Worm (Caenorhabditis elegans) whole organism, L1 larva: Measurements from ENCODE around the gene EGAP1.1.

ENCODE experiments used
- C04F5.9 ChIP-seq: sonication (generic microtip); optimal IDR thresholded peaks from 2 replicates; lab custom pipeline; 2016; ENCODE audit warnings: missing genetic modification characterization, missing compliant biosample characterization
- C16A3.4 ChIP-seq: fragments of 150-350 bp; optimal IDR thresholded peaks from 2 replicates; lab custom pipeline; 2014; ENCODE audit warnings: missing biosample characterization, missing genetic modification characterization
- C34B4.2 ChIP-seq: sonication (generic microtip); optimal IDR thresholded peaks from 2 replicates; lab custom pipeline; 2017; ENCODE audit warnings: mild to moderate bottlenecking, missing genetic modification characterization, missing compliant biosample characterization
- Y116A8C.19 ChIP-seq: sonication (generic microtip); optimal IDR thresholded peaks from 2 replicates; lab custom pipeline; 2016; ENCODE audit warnings: missing compliant biosample characterization, missing genetic modification characterization, borderline replicate concordance
- aha-1 ChIP-seq: fragments of 150-350 bp; optimal IDR thresholded peaks from 2 replicates; lab custom pipeline; 2014; ENCODE audit warnings: missing biosample characterization, missing genetic modification characterization
- aly-2 ChIP-seq: fragments of 150-350 bp; optimal IDR thresholded peaks from 2 replicates; lab custom pipeline; 2014; ENCODE audit warnings: missing biosample characterization, missing genetic modification characterization
- ceh-63 ChIP-seq: fragments of 200-800 bp; sonication (Bioruptor generic); optimal IDR thresholded peaks from 2 replicates; lab custom pipeline; 2018; ENCODE audit warnings: mild to moderate bottlenecking, missing genetic modification characterization, missing compliant biosample characterization
- ceh-8 ChIP-seq: fragments of 200-800 bp; sonication (Bioruptor generic); optimal IDR thresholded peaks from 2 replicates; lab custom pipeline; 2018; ENCODE audit warnings: mild to moderate bottlenecking, missing genetic modification characterization, moderate library complexity, missing compliant biosample characterization
- ceh-88 ChIP-seq: fragments of 200-800 bp; sonication (Bioruptor generic); IDR thresholded peaks from 2 replicates; pipeline ENCODE4 v1.3.6; 2022; ENCODE audit warnings: missing genetic modification characterization, missing compliant biosample characterization
- dpl-1 ChIP-seq, 3 experiments: fragments of 150-350 bp in 2 of 3; sonication (generic microtip) in 1 of 3; optimal IDR thresholded peaks; 2 replicates each; lab custom pipeline; 2014 to 2017; ENCODE audit warnings: missing biosample characterization in 3 of 3, missing genetic modification characterization in 3 of 3, missing genetic modification reagents in 3 of 3
- efl-1 ChIP-seq, 4 experiments: fragments of 150-350 bp; optimal IDR thresholded peaks in 3 of 4; peaks in 1 of 4; 1 replicate in 1 of 4; 2 replicates in 3 of 4; lab custom pipeline; 2014; ENCODE audit warnings: missing biosample characterization in 2 of 4, missing genetic modification characterization in 2 of 4, missing genetic modification reagents in 2 of 4
- egl-13 ChIP-seq: sonication (generic microtip); optimal IDR thresholded peaks from 2 replicates; lab custom pipeline; 2016; ENCODE audit warnings: missing genotype, missing genetic modification reagents, missing genetic modification characterization, missing compliant biosample characterization
- egl-27 ChIP-seq, 2 experiments: fragments of 150-350 bp in 1 of 2; sonication (generic microtip); optimal IDR thresholded peaks; 3 replicates each; lab custom pipeline; 2017 to 2018; ENCODE audit warnings: missing biosample characterization in 2 of 2, missing genetic modification characterization in 2 of 2, missing genetic modification reagents in 2 of 2
- elt-3 ChIP-seq, 6 experiments: fragments of 150-350 bp in 1 of 6; sonication (generic microtip); optimal IDR thresholded peaks; 2 replicates each; lab custom pipeline; 2017 to 2018; ENCODE audit warnings: missing biosample characterization in 6 of 6, missing genetic modification characterization in 6 of 6, inconsistent platforms in 1 of 6
- fkh-10 ChIP-seq: sonication (generic microtip); optimal IDR thresholded peaks from 2 replicates; lab custom pipeline; 2017; ENCODE audit warnings: missing biosample characterization, missing genetic modification reagents, missing genetic modification characterization
- fkh-8 ChIP-seq: sonication (generic microtip); optimal IDR thresholded peaks from 2 replicates; lab custom pipeline; 2016; ENCODE audit warnings: mild to moderate bottlenecking, missing genetic modification characterization, missing compliant biosample characterization
- grh-1 ChIP-seq: fragments of 200-800 bp; sonication (Bioruptor generic); IDR thresholded peaks from 2 replicates; pipeline ENCODE4 v1.3.6; 2022; ENCODE audit warnings: missing genetic modification reagents, missing genetic modification characterization, missing compliant biosample characterization
- hlh-4 ChIP-seq: sonication (generic microtip); optimal IDR thresholded peaks from 2 replicates; lab custom pipeline; 2016; ENCODE audit warnings: mild to moderate bottlenecking, missing genetic modification characterization, missing compliant biosample characterization
- jun-1 ChIP-seq: fragments of 150-350 bp; optimal IDR thresholded peaks from 2 replicates; lab custom pipeline; 2014; ENCODE audit warnings: missing biosample characterization, missing genetic modification reagents, missing genetic modification characterization
- lin-14 ChIP-seq: fragments of 200-800 bp; sonication (Bioruptor generic); optimal IDR thresholded peaks from 2 replicates; lab custom pipeline; 2018; ENCODE audit warnings: mild to moderate bottlenecking, missing genetic modification characterization, moderate library complexity, missing compliant biosample characterization
- lin-35 ChIP-seq, 2 experiments: fragments of 150-350 bp; optimal IDR thresholded peaks; 2 replicates each; lab custom pipeline; 2014; ENCODE audit warnings: missing biosample characterization in 2 of 2, missing genetic modification characterization in 2 of 2, missing genetic modification reagents in 2 of 2
- mdl-1 ChIP-seq, 2 experiments: fragments of 150-350 bp; optimal IDR thresholded peaks; 2 replicates each; lab custom pipeline; 2014 to 2017; ENCODE audit warnings: missing biosample characterization in 2 of 2, missing genetic modification characterization in 2 of 2, inconsistent platforms in 1 of 2
- nhr-11 ChIP-seq: fragments of 150-350 bp; optimal IDR thresholded peaks from 2 replicates; lab custom pipeline; 2014; ENCODE audit warnings: missing biosample characterization, missing genetic modification characterization
- nhr-12 ChIP-seq: sonication (generic microtip); optimal IDR thresholded peaks from 2 replicates; lab custom pipeline; 2017; ENCODE audit warnings: missing biosample characterization, missing genetic modification characterization
- nhr-19 ChIP-seq: fragments of 200-800 bp; sonication (Bioruptor generic); conservative IDR thresholded peaks from 2 replicates; pipeline ENCODE4 v1.3.6; 2022; ENCODE audit warnings: missing genetic modification characterization, missing compliant biosample characterization
- nhr-20 ChIP-seq: sonication (generic microtip); optimal IDR thresholded peaks from 2 replicates; lab custom pipeline; 2016; ENCODE audit warnings: mild to moderate bottlenecking, missing genetic modification characterization, missing compliant biosample characterization
- nhr-28 ChIP-seq: fragments of 150-350 bp; optimal IDR thresholded peaks from 2 replicates; lab custom pipeline; 2014; ENCODE audit warnings: missing biosample characterization, missing genetic modification characterization
- nhr-47 ChIP-seq: sonication (generic microtip); optimal IDR thresholded peaks from 2 replicates; lab custom pipeline; 2016; ENCODE audit warnings: mild to moderate bottlenecking, missing genetic modification characterization, moderate library complexity, missing compliant biosample characterization
- nhr-71 ChIP-seq: sonication (generic microtip); optimal IDR thresholded peaks from 2 replicates; lab custom pipeline; 2016; ENCODE audit warnings: mild to moderate bottlenecking, missing genetic modification characterization, moderate library complexity, missing compliant biosample characterization
- nhr-77 ChIP-seq: fragments of 150-350 bp; optimal IDR thresholded peaks from 2 replicates; lab custom pipeline; 2014; ENCODE audit warnings: missing biosample characterization, missing genetic modification characterization
- nhr-85 ChIP-seq: sonication (generic microtip); peaks from one replicate; lab custom pipeline; 2016; ENCODE audit warnings: missing genetic modification characterization, inconsistent platforms, missing compliant biosample characterization
- nhr-90 ChIP-seq: sonication (generic microtip); optimal IDR thresholded peaks from 2 replicates; lab custom pipeline; 2016; ENCODE audit warnings: mild to moderate bottlenecking, missing genetic modification characterization, missing compliant biosample characterization; ENCODE audit not compliant: poor library complexity
- pag-3 ChIP-seq: sonication (generic microtip); optimal IDR thresholded peaks from 2 replicates; lab custom pipeline; 2017; ENCODE audit warnings: missing genetic modification characterization, mild to moderate bottlenecking, missing compliant biosample characterization, antibody characterized with exemption, borderline replicate concordance; ENCODE audit not compliant: insufficient read depth
- rnt-1 ChIP-seq: sonication (generic microtip); optimal IDR thresholded peaks from 2 replicates; lab custom pipeline; 2016; ENCODE audit warnings: mild to moderate bottlenecking, missing genetic modification characterization, moderate library complexity, missing compliant biosample characterization
- snpc-4 ChIP-seq: fragments of 150-350 bp; optimal IDR thresholded peaks from 2 replicates; lab custom pipeline; 2014; ENCODE audit warnings: missing biosample characterization, missing genetic modification characterization
- snu-23 ChIP-seq: sonication (generic microtip); optimal IDR thresholded peaks from 2 replicates; lab custom pipeline; 2016; ENCODE audit warnings: missing genetic modification characterization, missing compliant biosample characterization
- sox-4 ChIP-seq: sonication (generic microtip); optimal IDR thresholded peaks from 2 replicates; lab custom pipeline; 2016; ENCODE audit warnings: missing genetic modification characterization, missing compliant biosample characterization
- tbx-2 ChIP-seq: sonication (generic microtip); optimal IDR thresholded peaks from 2 replicates; lab custom pipeline; 2016; ENCODE audit warnings: missing genetic modification characterization, missing compliant biosample characterization
- unc-130 ChIP-seq: fragments of 150-350 bp; optimal IDR thresholded peaks from 2 replicates; lab custom pipeline; 2017; ENCODE audit warnings: missing biosample characterization, missing genetic modification characterization, inconsistent platforms
- unc-30 ChIP-seq: sonication (generic microtip); optimal IDR thresholded peaks from 2 replicates; lab custom pipeline; 2017; ENCODE audit warnings: missing biosample characterization, missing genetic modification characterization
- unc-62 ChIP-seq: fragments of 150-350 bp; optimal IDR thresholded peaks from 2 replicates; lab custom pipeline; 2014; ENCODE audit warnings: missing biosample characterization, missing genetic modification reagents, missing genetic modification characterization
- unc-98 ChIP-seq: fragments of 200-800 bp; sonication (Bioruptor generic); IDR thresholded peaks from 2 replicates; pipeline ENCODE4 v1.3.6; 2022; ENCODE audit warnings: missing genetic modification characterization, missing compliant biosample characterization
- xbp-1 ChIP-seq: sonication (generic microtip); optimal IDR thresholded peaks from 2 replicates; lab custom pipeline; 2016; ENCODE audit warnings: missing genetic modification characterization, missing compliant biosample characterization
- zag-1 ChIP-seq: fragments of 150-350 bp; optimal IDR thresholded peaks from 2 replicates; lab custom pipeline; 2014; ENCODE audit warnings: missing biosample characterization, missing genetic modification characterization
- ztf-11 ChIP-seq, 2 experiments: sonication (generic microtip); optimal IDR thresholded peaks; 2 replicates each; lab custom pipeline; 2016 to 2017; ENCODE audit warnings: missing genetic modification characterization in 2 of 2, missing biosample characterization in 1 of 2, missing compliant biosample characterization in 1 of 2

The EGAP1.1 gene

ce11 chrIII:5906059-5906458 is 31.0 kb downstream of the EGAP1.1 start, which contains the start of gene dpff-1 (continued):
- no peak for TF ChIP-seq nhr-12 (tag; lab: Kevin White, UChicago)
- TF ChIP-seq nhr-11 (tag; lab: Kevin White, UChicago): no peak
- no peak for TF ChIP-seq xbp-1 (tag; lab: Kevin White, UChicago)
- peak; percentile 7 for TF ChIP-seq nhr-47 (tag; lab: Kevin White, UChicago)
- no peak for TF ChIP-seq ztf-11 (tag; optimal IDR thresholded peaks at IDR 0.05; lab: Kevin White, UChicago)
- no peak for TF ChIP-seq C34B4.2
- peak; percentile 35 for TF ChIP-seq snu-23
- no peak for TF ChIP-seq sox-4
- peak; percentile 36 to 54 for TF ChIP-seq lin-35 (GFP tag; optimal IDR thresholded peaks at IDR 0.05; lab: Kevin White, UChicago)
- TF ChIP-seq elt-3 (tag; optimal IDR thresholded peaks at IDR 0.05; lab: Kevin White, UChicago): no peak
- TF ChIP-seq nhr-85: no peak
- TF ChIP-seq nhr-19 (GFP tag; lab: Robert Waterston, UW): no peak
- TF ChIP-seq C04F5.9 (tag; lab: Kevin White, UChicago): no peak
- TF ChIP-seq aly-2 (tag; lab: Kevin White, UChicago): no peak
- TF ChIP-seq grh-1: no peak
- TF ChIP-seq nhr-77 (tag; lab: Kevin White, UChicago): no peak
- no peak for TF ChIP-seq ceh-8 (GFP tag; lab: Kevin White, UChicago)
- TF ChIP-seq aha-1: no peak
- peak; percentile 50 for TF ChIP-seq rnt-1 (tag; lab: Kevin White, UChicago)
- TF ChIP-seq nhr-71 (tag; lab: Kevin White, UChicago): peak; percentile 38
- TF ChIP-seq egl-27 (tag; optimal IDR thresholded peaks at IDR 0.05; lab: Kevin White, UChicago): no peak
- TF ChIP-seq unc-130 (tag; lab: Kevin White, UChicago): peak; percentile 11
- peak; percentile 25 to 52 (median 37) for TF ChIP-seq dpl-1 (GFP tag; optimal IDR thresholded peaks at IDR 0.05; lab: Kevin White, UChicago)
- no peak for TF ChIP-seq nhr-20 (tag; lab: Kevin White, UChicago)

DNA sequence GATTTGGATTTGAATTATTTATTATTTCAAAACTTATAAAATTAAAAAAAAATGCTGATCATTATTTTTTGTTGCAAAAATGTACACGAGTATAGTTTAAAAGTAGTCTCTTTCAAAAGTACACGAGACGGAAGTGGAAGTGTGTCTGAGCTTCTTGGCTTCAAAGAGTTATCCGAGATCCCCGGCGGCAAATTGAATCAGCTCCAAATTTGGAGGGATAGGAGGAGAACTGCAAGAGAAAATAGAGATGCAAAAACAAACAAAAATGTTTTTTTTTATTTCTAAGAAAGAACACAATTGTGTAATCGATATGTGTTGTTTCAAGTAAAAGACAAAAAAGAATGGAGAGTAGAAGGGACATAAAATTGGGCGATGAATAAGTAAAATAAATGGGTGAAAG is 34.5 kb downstream of the EGAP1.1 start:
- TF ChIP-seq lin-35 (GFP tag; optimal IDR thresholded peaks at IDR 0.05; lab: Kevin White, UChicago): no peak
- no peak for TF ChIP-seq dpl-1 (GFP tag; optimal IDR thresholded peaks at IDR 0.05; lab: Kevin White, UChicago)
- TF ChIP-seq unc-62 (GFP tag; lab: Kevin White, UChicago): no peak
- no peak for TF ChIP-seq nhr-28 (tag; lab: Kevin White, UChicago)
- TF ChIP-seq lin-14 (GFP tag; lab: Kevin White, UChicago): peak; percentile 54
- no peak for TF ChIP-seq ceh-63 (GFP tag; lab: Kevin White, UChicago)
- no peak for TF ChIP-seq Y116A8C.19
- TF ChIP-seq ceh-8 (GFP tag; lab: Kevin White, UChicago): no peak
- TF ChIP-seq, all 84 proteins: peak for 1

ce11 chrIII:5900709-5901108 is 36.3 kb downstream of the EGAP1.1 start:
- TF ChIP-seq nhr-12 (tag; lab: Kevin White, UChicago): no peak
- no peak for TF ChIP-seq efl-1 (optimal IDR thresholded peaks at IDR 0.05; lab: Kevin White, UChicago)
- peak in 1 of 2 experiments; percentile 87 for TF ChIP-seq efl-1 (GFP tag; optimal IDR thresholded peaks at IDR 0.05 in 1 of 2; lab: Kevin White, UChicago)
- TF ChIP-seq, all 84 proteins: peak for 1

DNA sequence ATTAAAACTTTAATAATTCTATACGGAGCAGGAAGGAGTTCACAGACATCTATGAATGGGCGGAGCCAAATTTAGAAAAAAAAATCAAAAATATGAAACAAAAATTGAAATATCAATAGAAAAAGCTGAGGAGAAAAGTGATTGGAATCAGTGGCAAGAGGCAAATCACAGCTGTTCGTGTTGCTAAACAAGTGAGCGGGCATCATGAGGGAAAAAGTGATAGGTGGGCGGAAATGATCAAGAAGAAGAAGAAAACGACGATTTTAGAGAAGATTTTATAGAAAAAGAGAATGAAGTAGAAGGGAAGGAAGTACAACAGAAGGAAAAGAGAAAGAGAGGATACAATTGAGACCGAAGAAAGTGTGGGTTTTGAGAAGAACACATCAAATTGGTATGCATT is 38.4 kb downstream of the EGAP1.1 start:
- no peak for TF ChIP-seq ceh-63 (GFP tag; lab: Kevin White, UChicago)
- no peak for TF ChIP-seq C34B4.2
- no peak for TF ChIP-seq unc-30 (tag; lab: Kevin White, UChicago)
- no peak for TF ChIP-seq xbp-1 (tag; lab: Kevin White, UChicago)
- no peak for TF ChIP-seq snpc-4
- no peak for TF ChIP-seq C16A3.4 (tag; lab: Kevin White, UChicago)
- TF ChIP-seq grh-1: no peak
- TF ChIP-seq jun-1 (tag; lab: Kevin White, UChicago): no peak
- no peak for TF ChIP-seq mdl-1 (tag; optimal IDR thresholded peaks at IDR 0.05; lab: Kevin White, UChicago)
- no peak for TF ChIP-seq egl-13 (tag; lab: Kevin White, UChicago)
- no peak for TF ChIP-seq ztf-11 (tag; optimal IDR thresholded peaks at IDR 0.05; lab: Kevin White, UChicago)
- TF ChIP-seq fkh-10: no peak
- no peak for TF ChIP-seq pag-3 (tag; lab: Kevin White, UChicago)
- TF ChIP-seq hlh-4 (tag; lab: Kevin White, UChicago): no peak
- peak; percentile 18 for TF ChIP-seq snu-23
- TF ChIP-seq lin-35 (GFP tag; optimal IDR thresholded peaks at IDR 0.05; lab: Kevin White, UChicago): no peak
- TF ChIP-seq tbx-2 (tag; lab: Kevin White, UChicago): no peak
- peak in 1 of 2 experiments; percentile 2 for TF ChIP-seq efl-1 (optimal IDR thresholded peaks at IDR 0.05; lab: Kevin White, UChicago)
- no peak for TF ChIP-seq efl-1 (GFP tag; optimal IDR thresholded peaks at IDR 0.05 in 1 of 2; lab: Kevin White, UChicago)
- no peak for TF ChIP-seq aly-2 (tag; lab: Kevin White, UChicago)
- no peak for TF ChIP-seq unc-98 (GFP tag; lab: Robert Waterston, UW)
- TF ChIP-seq ceh-88 (GFP tag; lab: Robert Waterston, UW): no peak
- TF ChIP-seq fkh-8 (tag; lab: Kevin White, UChicago): no peak
- TF ChIP-seq nhr-90: no peak
- TF ChIP-seq zag-1 (tag; lab: Kevin White, UChicago): no peak
- no peak for TF ChIP-seq ceh-8 (GFP tag; lab: Kevin White, UChicago)
